Fruit fly (Drosophila melanogaster): ENCODE data around the gene Ugt36A1.
A peak's percentile ranks its signal among the peaks of the same experiment; 100 is the strongest.

The Ugt36A1 gene

DNA sequence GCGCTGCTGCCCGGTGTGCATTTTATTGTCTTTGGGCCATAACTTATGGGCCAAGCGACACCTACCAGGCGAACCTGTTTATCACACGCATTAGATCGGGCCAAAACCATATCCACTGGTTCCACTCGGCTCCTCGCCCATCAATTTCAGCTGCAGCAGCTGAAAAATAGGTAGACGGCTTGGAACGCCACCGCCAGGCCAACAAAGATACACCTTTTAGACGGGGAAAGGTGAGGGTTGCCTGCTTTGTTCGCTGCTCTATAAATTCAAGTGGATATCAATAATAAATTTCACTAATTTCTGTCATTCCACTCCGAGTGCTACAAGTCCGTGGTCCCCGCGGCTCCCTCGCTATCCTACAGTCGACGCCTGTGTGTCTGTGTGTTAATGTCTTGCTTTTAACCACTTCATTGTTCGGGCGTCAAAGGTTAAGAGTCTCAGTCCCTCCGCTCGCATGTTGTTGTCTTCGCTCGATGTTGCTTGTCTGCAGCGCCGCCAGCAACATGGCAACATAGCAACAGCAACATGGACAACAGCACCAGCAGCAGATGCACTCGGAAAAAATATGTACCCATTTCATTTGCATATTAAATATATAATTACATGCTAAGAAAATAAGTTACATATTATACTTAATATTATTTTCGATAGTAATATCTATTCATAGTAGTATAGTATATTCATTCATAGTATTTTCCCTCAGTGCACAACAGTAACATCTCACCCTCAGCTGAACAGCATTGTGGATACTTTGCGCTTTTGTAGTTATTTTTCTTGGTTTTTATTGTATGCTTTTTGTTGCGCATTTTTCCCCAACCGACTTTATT, 30.8 kb upstream of the Ugt36A1 start (continued):
- peak; percentile 87 for TF ChIP-seq az2 (GFP tag; optimal IDR thresholded peaks at IDR 0.05)
- TF ChIP-seq dm (GFP tag; optimal IDR thresholded peaks at IDR 0.05) = no peak
- peak; percentile 84 for TF ChIP-seq CG11695 (GFP tag; IDR thresholded peaks at IDR 0.05)
- TF ChIP-seq Oli (tag; optimal IDR thresholded peaks at IDR 0.05) = peak; percentile 87
- TF ChIP-seq HmgD (GFP tag; optimal IDR thresholded peaks at IDR 0.05) = no peak
- peak; percentile 88 for TF ChIP-seq zf30C (GFP tag; optimal IDR thresholded peaks at IDR 0.05)
- TF ChIP-seq ken (GFP tag; IDR thresholded peaks at IDR 0.05) = peak; percentile 32; the same call in 1 of the 3 replicates
- no peak for TF ChIP-seq Doc3 (GFP tag; IDR thresholded peaks at IDR 0.05; ENCODE audit: partially characterized antibody)
- TF ChIP-seq lab (GFP tag; optimal IDR thresholded peaks at IDR 0.05) = peak; percentile 63
- TF ChIP-seq CG1832 (GFP tag; optimal IDR thresholded peaks at IDR 0.05) = no peak
- peak; percentile 44 for TF ChIP-seq CG8281 (tag; optimal IDR thresholded peaks at IDR 0.05)
- no peak for TF ChIP-seq CG13624 (GFP tag; optimal IDR thresholded peaks at IDR 0.05)
- no peak for TF ChIP-seq Dip3 (GFP tag; optimal IDR thresholded peaks at IDR 0.05)
- TF ChIP-seq Kr (GFP tag; optimal IDR thresholded peaks at IDR 0.05) = no peak
- peak; percentile 93 for TF ChIP-seq CG14710 (tag; optimal IDR thresholded peaks at IDR 0.05)
- TF ChIP-seq CG4360 (GFP tag; IDR thresholded peaks at IDR 0.05) = peak; percentile 72
- TF ChIP-seq gsb-n (tag; optimal IDR thresholded peaks at IDR 0.05) = peak; percentile 91
- peak; percentile 80 for TF ChIP-seq Hr3 (GFP tag; optimal IDR thresholded peaks at IDR 0.05)
- TF ChIP-seq Lhr (GFP tag; optimal IDR thresholded peaks at IDR 0.05) = peak; percentile 74
- peak; percentile 73 for TF ChIP-seq Rx (GFP tag; IDR thresholded peaks at IDR 0.05)
- peak; percentile 84 for TF ChIP-seq fd102C (GFP tag; optimal IDR thresholded peaks at IDR 0.05)
- TF ChIP-seq slbo (GFP tag; IDR thresholded peaks at IDR 0.05) = no peak; the same call in 1 of the 2 replicates
- peak; percentile 71 for TF ChIP-seq CG5180 (GFP tag; optimal IDR thresholded peaks at IDR 0.05)
- 0 out of 3 replicates have a peak, but pooled peaks have one; percentile 38 for TF ChIP-seq CG11560 (tag; IDR thresholded peaks at IDR 0.05)
- TF ChIP-seq CG8478 (optimal IDR thresholded peaks at IDR 0.05) = no peak
- TF ChIP-seq gt (GFP tag; IDR thresholded peaks at IDR 0.05) = peak; percentile 75
- no peak for TF ChIP-seq hbn (GFP tag; IDR thresholded peaks at IDR 0.05; ENCODE audit: partially characterized antibody)
- peak; percentile 43 for TF ChIP-seq CG2116 (GFP tag; optimal IDR thresholded peaks at IDR 0.05)
- no peak for TF ChIP-seq HLH54F (GFP tag; optimal IDR thresholded peaks at IDR 0.05)
- peak; percentile 66 for TF ChIP-seq Fer3 (tag; optimal IDR thresholded peaks at IDR 0.05)
- no peak for TF ChIP-seq Lpt (GFP tag; optimal IDR thresholded peaks at IDR 0.05)
- TF ChIP-seq Atf3 (GFP tag; optimal IDR thresholded peaks at IDR 0.05) = no peak
- peak; percentile 76 for TF ChIP-seq CG1602 (GFP tag; optimal IDR thresholded peaks at IDR 0.05)
- TF ChIP-seq Aef1 (GFP tag; IDR thresholded peaks at IDR 0.05) = peak; percentile 59
- peak; percentile 75 for TF ChIP-seq lmd (GFP tag; IDR thresholded peaks at IDR 0.05)
- TF ChIP-seq oc (tag; optimal IDR thresholded peaks at IDR 0.05) = peak; percentile 74
- TF ChIP-seq CG13424 (tag; optimal IDR thresholded peaks at IDR 0.05) = peak; percentile 88
- TF ChIP-seq bigmax (GFP tag; optimal IDR thresholded peaks at IDR 0.05) = no peak
- TF ChIP-seq pros (GFP tag; optimal IDR thresholded peaks at IDR 0.05) = peak; percentile 69
- peak; percentile 50 for TF ChIP-seq NfI (GFP tag; optimal IDR thresholded peaks at IDR 0.05)
- TF ChIP-seq Usf (GFP tag; optimal IDR thresholded peaks at IDR 0.05) = peak; percentile 30
- peak in 1 of 2 experiments; percentile 27 for TF ChIP-seq tll (GFP tag; optimal IDR thresholded peaks at IDR 0.05)
- TF ChIP-seq CG32772 (GFP tag; IDR thresholded peaks at IDR 0.05) = peak; percentile 78
- peak; percentile 46 for TF ChIP-seq CG13296 (GFP tag; optimal IDR thresholded peaks at IDR 0.05)
- no peak for TF ChIP-seq emc (GFP tag; optimal IDR thresholded peaks at IDR 0.05)
- TF ChIP-seq CG34224 (GFP tag; IDR thresholded peaks at IDR 0.05; ENCODE audit: partially characterized antibody) = no peak
- no peak for TF ChIP-seq tx (GFP tag; optimal IDR thresholded peaks at IDR 0.05)
- TF ChIP-seq wdn (GFP tag; IDR thresholded peaks at IDR 0.05) = no peak
- no peak for TF ChIP-seq Hey (tag; optimal IDR thresholded peaks at IDR 0.05)
